Worm (Caenorhabditis elegans) whole organism, late embryonic: ENCODE data around the gene nhr-46.

Experiments
- C08G9.2 ChIP-seq: sonication (generic microtip); optimal IDR thresholded peaks from 2 replicates; lab custom pipeline; 2016; ENCODE audit warnings: mild to moderate bottlenecking, missing genetic modification characterization, moderate library complexity, missing compliant biosample characterization
- C38D4.7 ChIP-seq: fragments of 200-800 bp; sonication (Bioruptor generic); optimal IDR thresholded peaks from 2 replicates; lab custom pipeline; 2018; ENCODE audit warnings: mild to moderate bottlenecking, missing genetic modification characterization, moderate library complexity, missing compliant biosample characterization
- F13H6.1 ChIP-seq: sonication (generic microtip); optimal IDR thresholded peaks from 2 replicates; lab custom pipeline; 2016; ENCODE audit warnings: missing genetic modification characterization, missing compliant biosample characterization
- K02D7.2 ChIP-seq: sonication (generic microtip); optimal IDR thresholded peaks from 2 replicates; lab custom pipeline; 2017; ENCODE audit warnings: mild to moderate bottlenecking, missing genetic modification characterization, missing compliant biosample characterization
- T23F11.4 ChIP-seq: fragments of 200-800 bp; sonication (Bioruptor generic); optimal IDR thresholded peaks from 2 replicates; lab custom pipeline; 2018; ENCODE audit warnings: mild to moderate bottlenecking, missing genetic modification characterization, missing compliant biosample characterization
- Y22D7AL.16 ChIP-seq: sonication (generic microtip); optimal IDR thresholded peaks from 2 replicates; lab custom pipeline; 2016; ENCODE audit warnings: missing genetic modification characterization, missing compliant biosample characterization
- ahr-1 ChIP-seq: sonication (generic microtip); optimal IDR thresholded peaks from 2 replicates; lab custom pipeline; 2016; ENCODE audit warnings: missing genetic modification characterization, missing compliant biosample characterization
- ceh-18 ChIP-seq: sonication (generic microtip); optimal IDR thresholded peaks from 2 replicates; lab custom pipeline; 2016; ENCODE audit warnings: missing genetic modification characterization, missing compliant biosample characterization
- ceh-19 ChIP-seq: fragments of 200-800 bp; sonication (Bioruptor generic); optimal IDR thresholded peaks from 2 replicates; lab custom pipeline; 2018; ENCODE audit warnings: mild to moderate bottlenecking, missing genetic modification characterization, missing compliant biosample characterization
- ceh-22 ChIP-seq: sonication (generic microtip); optimal IDR thresholded peaks from 2 replicates; lab custom pipeline; 2017; ENCODE audit warnings: missing biosample characterization, missing genetic modification characterization
- ceh-31 ChIP-seq: sonication (generic microtip); optimal IDR thresholded peaks from 2 replicates; lab custom pipeline; 2016; ENCODE audit warnings: missing genetic modification characterization, missing compliant biosample characterization
- ceh-34 ChIP-seq: sonication (generic microtip); optimal IDR thresholded peaks from 2 replicates; lab custom pipeline; 2016; ENCODE audit warnings: mild to moderate bottlenecking, missing genetic modification characterization, missing compliant biosample characterization
- ceh-45 ChIP-seq: fragments of 200-800 bp; sonication (Bioruptor generic); IDR thresholded peaks from 2 replicates; pipeline ENCODE4 v1.3.6; 2022; ENCODE audit warnings: missing genetic modification reagents, missing genetic modification characterization, missing compliant biosample characterization
- che-1 ChIP-seq: sonication (generic microtip); optimal IDR thresholded peaks from 2 replicates; lab custom pipeline; 2016; ENCODE audit warnings: mild to moderate bottlenecking, missing genetic modification characterization, missing compliant biosample characterization
- dmd-4 ChIP-seq: sonication (generic microtip); optimal IDR thresholded peaks from 2 replicates; lab custom pipeline; 2016; ENCODE audit warnings: borderline replicate concordance, missing genetic modification characterization, missing compliant biosample characterization
- dve-1 ChIP-seq: sonication (generic microtip); optimal IDR thresholded peaks from 2 replicates; lab custom pipeline; 2017; ENCODE audit warnings: antibody characterized with exemption, mild to moderate bottlenecking, missing genetic modification characterization, missing compliant biosample characterization
- ets-4 ChIP-seq: sonication (generic microtip); optimal IDR thresholded peaks from 2 replicates; lab custom pipeline; 2016; ENCODE audit warnings: missing genetic modification characterization, missing compliant biosample characterization
- eyg-1 ChIP-seq: sonication (generic microtip); optimal IDR thresholded peaks from 2 replicates; lab custom pipeline; 2016; ENCODE audit warnings: missing genotype, missing genetic modification characterization, missing compliant biosample characterization
- gmeb-2 ChIP-seq: sonication (generic microtip); optimal IDR thresholded peaks from 2 replicates; lab custom pipeline; 2016; ENCODE audit warnings: missing genetic modification characterization, inconsistent platforms, missing compliant biosample characterization
- hlh-15 ChIP-seq: sonication (generic microtip); optimal IDR thresholded peaks from 2 replicates; lab custom pipeline; 2016; ENCODE audit warnings: missing genetic modification characterization, missing compliant biosample characterization
- hlh-30 ChIP-seq: sonication (generic microtip); optimal IDR thresholded peaks from 2 replicates; lab custom pipeline; 2017; ENCODE audit warnings: antibody characterized with exemption, missing genetic modification characterization, missing compliant biosample characterization; ENCODE audit not compliant: insufficient read depth
- lim-6 ChIP-seq: sonication (generic microtip); optimal IDR thresholded peaks from 2 replicates; lab custom pipeline; 2016; ENCODE audit warnings: missing genetic modification characterization, missing compliant biosample characterization
- lin-11 ChIP-seq: fragments of 200-800 bp; sonication (Bioruptor generic); optimal IDR thresholded peaks from 2 replicates; lab custom pipeline; 2018; ENCODE audit warnings: mild to moderate bottlenecking, missing genetic modification characterization, missing compliant biosample characterization
- madf-2 ChIP-seq: sonication (generic microtip); optimal IDR thresholded peaks from 2 replicates; lab custom pipeline; 2017; ENCODE audit warnings: missing genetic modification characterization, missing compliant biosample characterization
- nfya-1 ChIP-seq: sonication (generic microtip); optimal IDR thresholded peaks from 2 replicates; lab custom pipeline; 2017; ENCODE audit warnings: missing genetic modification characterization, mild to moderate bottlenecking, missing compliant biosample characterization, antibody characterized with exemption, moderate library complexity
- nhr-11 ChIP-seq: fragments of 150-350 bp; optimal IDR thresholded peaks from 2 replicates; lab custom pipeline; 2014; ENCODE audit warnings: missing biosample characterization, missing genetic modification characterization
- nhr-232 ChIP-seq: sonication (generic microtip); optimal IDR thresholded peaks from 2 replicates; lab custom pipeline; 2016; ENCODE audit warnings: missing genetic modification characterization, missing compliant biosample characterization
- pag-3 ChIP-seq: sonication (generic microtip); optimal IDR thresholded peaks from 2 replicates; lab custom pipeline; 2016; ENCODE audit warnings: missing compliant biosample characterization, missing genetic modification characterization, borderline replicate concordance
- pat-9 ChIP-seq: fragments of 200-800 bp; sonication (Bioruptor generic); optimal IDR thresholded peaks from 2 replicates; lab custom pipeline; 2018; ENCODE audit warnings: mild to moderate bottlenecking, missing genetic modification characterization, moderate library complexity, missing compliant biosample characterization
- pax-1 ChIP-seq: fragments of 150-350 bp; optimal IDR thresholded peaks from 2 replicates; lab custom pipeline; 2014; ENCODE audit warnings: missing biosample characterization, missing genetic modification characterization
- pqm-1 ChIP-seq: sonication (generic microtip); optimal IDR thresholded peaks from 2 replicates; lab custom pipeline; 2016; ENCODE audit warnings: missing genetic modification characterization, missing compliant biosample characterization
- pros-1 ChIP-seq: fragments of 150-350 bp; optimal IDR thresholded peaks from 2 replicates; lab custom pipeline; 2014; ENCODE audit warnings: missing biosample characterization, missing genetic modification reagents, missing genetic modification characterization
- ref-2 ChIP-seq: sonication (generic microtip); optimal IDR thresholded peaks from 2 replicates; lab custom pipeline; 2016; ENCODE audit warnings: missing genetic modification characterization, missing compliant biosample characterization
- rnt-1 ChIP-seq: sonication (generic microtip); optimal IDR thresholded peaks from 2 replicates; lab custom pipeline; 2016; ENCODE audit warnings: missing genetic modification characterization, missing compliant biosample characterization
- sox-2 ChIP-seq: fragments of 200-800 bp; sonication (Bioruptor generic); IDR thresholded peaks from 2 replicates; pipeline ENCODE4 v1.3.6; 2022; ENCODE audit warnings: missing genetic modification reagents, missing genetic modification characterization, missing compliant biosample characterization
- syd-9 ChIP-seq: sonication (generic microtip); optimal IDR thresholded peaks from 2 replicates; lab custom pipeline; 2016; ENCODE audit warnings: mild to moderate bottlenecking, missing genetic modification characterization, moderate library complexity, missing compliant biosample characterization
- tbx-2 ChIP-seq: sonication (generic microtip); optimal IDR thresholded peaks from 2 replicates; lab custom pipeline; 2016; ENCODE audit warnings: missing genetic modification characterization, missing compliant biosample characterization
- unc-3 ChIP-seq, 2 experiments: fragments of 200-800 bp in 1 of 2; sonication (Bioruptor generic) in 1 of 2; sonication (generic microtip) in 1 of 2; conservative IDR thresholded peaks in 1 of 2; optimal IDR thresholded peaks in 1 of 2; 2 replicates each; pipeline versions ENCODE4 v1.3.6 to Lab custom; 2016 to 2022; ENCODE audit warnings: missing compliant biosample characterization in 2 of 2, missing genetic modification characterization in 2 of 2, missing genetic modification reagents in 1 of 2
- unc-42 ChIP-seq: sonication (generic microtip); optimal IDR thresholded peaks from 2 replicates; lab custom pipeline; 2016; ENCODE audit warnings: missing genotype, missing genetic modification characterization, missing compliant biosample characterization
- unc-55 ChIP-seq: sonication (generic microtip); optimal IDR thresholded peaks from 2 replicates; lab custom pipeline; 2017; ENCODE audit warnings: missing biosample characterization, missing genetic modification reagents, missing genetic modification characterization
- zip-5 ChIP-seq: sonication (generic microtip); optimal IDR thresholded peaks from 2 replicates; lab custom pipeline; 2016; ENCODE audit warnings: missing genetic modification characterization, missing compliant biosample characterization

nhr-46 gene

ce11 chrIV:5758695-5759094 is 1.0 kb upstream of the nhr-46 start:
- TF ChIP-seq T23F11.4 (GFP tag; lab: Kevin White, UChicago) (no peak), eyg-1 (no peak), C08G9.2 (tag; lab: Kevin White, UChicago) (no peak)

ce11 chrIV:5755922-5756321 is 1.7 kb downstream of the nhr-46 start:
- TF ChIP-seq lim-6 (tag; lab: Kevin White, UChicago), result no peak
- TF ChIP-seq unc-42 (tag; lab: Kevin White, UChicago), result no peak
- TF ChIP-seq sox-2 (GFP tag; lab: Robert Waterston, UW), result no peak
- no peak for TF ChIP-seq eyg-1
- TF ChIP-seq K02D7.2 (tag; lab: Kevin White, UChicago), result no peak
- TF ChIP-seq pat-9 (tag; lab: Kevin White, UChicago), result no peak
- no peak for TF ChIP-seq unc-55 (GFP tag; lab: Kevin White, UChicago)
- TF ChIP-seq Y22D7AL.16 (tag; lab: Kevin White, UChicago), result no peak
- TF ChIP-seq ceh-31, result no peak
- TF ChIP-seq unc-3 (GFP tag; conservative IDR thresholded peaks at IDR 0.05; lab: Robert Waterston, UW), result no peak
- TF ChIP-seq unc-3 (tag; optimal IDR thresholded peaks at IDR 0.05; lab: Kevin White, UChicago), result no peak
- no peak for TF ChIP-seq dmd-4 (tag; lab: Kevin White, UChicago)
- no peak for TF ChIP-seq pag-3 (tag; lab: Kevin White, UChicago)
- TF ChIP-seq dve-1 (tag; lab: Kevin White, UChicago), result no peak
- TF ChIP-seq nhr-11, result no peak
- TF ChIP-seq zip-5, result no peak

ce11 chrIV:5754821-5755220 is 2.8 kb downstream of the nhr-46 start:
- TF ChIP-seq unc-3 (GFP tag; conservative IDR thresholded peaks at IDR 0.05; lab: Robert Waterston, UW) (no peak), unc-3 (tag; optimal IDR thresholded peaks at IDR 0.05; lab: Kevin White, UChicago) (no peak), ceh-31 (peak; percentile 43)
- TF ChIP-seq, all 69 proteins: peak for 1

- TF ChIP-seq ets-4, result peak; percentile 9
- no peak for TF ChIP-seq ahr-1
- TF ChIP-seq unc-42 (tag; lab: Kevin White, UChicago), result peak; percentile 11
- peak; percentile 59 for TF ChIP-seq ceh-31
- TF ChIP-seq ceh-45 (GFP tag; lab: Robert Waterston, UW), result no peak
- no peak for TF ChIP-seq lim-6 (tag; lab: Kevin White, UChicago)
- TF ChIP-seq pros-1, result peak; percentile 73
- peak; percentile 43 for TF ChIP-seq ceh-22
- TF ChIP-seq ceh-18 (tag; lab: Kevin White, UChicago), result peak; percentile 44
- peak; percentile 44 for TF ChIP-seq C08G9.2 (tag; lab: Kevin White, UChicago)
- peak; percentile 14 for TF ChIP-seq pax-1 (tag; lab: Kevin White, UChicago)
- TF ChIP-seq pat-9 (tag; lab: Kevin White, UChicago), result no peak
- TF ChIP-seq nfya-1, result peak; percentile 79
- TF ChIP-seq ceh-34 (tag; lab: Kevin White, UChicago), result peak; percentile 77
- TF ChIP-seq zip-5, result no peak
- TF ChIP-seq dmd-4 (tag; lab: Kevin White, UChicago), result no peak
- peak; percentile 0 for TF ChIP-seq pqm-1
- peak; percentile 52 for TF ChIP-seq tbx-2 (tag; lab: Kevin White, UChicago)
- TF ChIP-seq unc-55 (GFP tag; lab: Kevin White, UChicago), result peak; percentile 40
- no peak for TF ChIP-seq F13H6.1 (tag; lab: Kevin White, UChicago)
- peak; percentile 49 for TF ChIP-seq ref-2 (tag; lab: Kevin White, UChicago)
Observed at ce11 chrIV:5753954-5754543, 3.6 kb downstream of the nhr-46 start.

- TF ChIP-seq C08G9.2 (tag; lab: Kevin White, UChicago) (no peak), hlh-30 (peak; percentile 3), C38D4.7 (GFP tag; lab: Kevin White, UChicago) (no peak), pqm-1 (no peak), ceh-34 (tag; lab: Kevin White, UChicago) (peak; percentile 27), ets-4 (no peak), hlh-15 (tag; lab: Kevin White, UChicago) (no peak), unc-3 (GFP tag; conservative IDR thresholded peaks at IDR 0.05; lab: Robert Waterston, UW) (no peak), unc-3 (tag; optimal IDR thresholded peaks at IDR 0.05; lab: Kevin White, UChicago) (no peak), K02D7.2 (tag; lab: Kevin White, UChicago) (no peak), syd-9 (tag; lab: Kevin White, UChicago) (no peak), pax-1 (tag; lab: Kevin White, UChicago) (no peak), nhr-232 (no peak), gmeb-2 (tag; lab: Kevin White, UChicago) (no peak), lin-11 (tag; lab: Kevin White, UChicago) (no peak), ceh-19 (GFP tag; lab: Kevin White, UChicago) (no peak), che-1 (tag; lab: Kevin White, UChicago) (no peak), dve-1 (tag; lab: Kevin White, UChicago) (peak; percentile 42), unc-42 (tag; lab: Kevin White, UChicago) (no peak), rnt-1 (no peak), ref-2 (tag; lab: Kevin White, UChicago) (no peak), pros-1 (no peak), madf-2 (tag; lab: Kevin White, UChicago) (no peak)
Observed at ce11 chrIV:5753253-5753652, 4.4 kb downstream of the nhr-46 start.
